Fruit fly (Drosophila melanogaster): Measurements from ENCODE around the gene Sf3b1.

DNA sequence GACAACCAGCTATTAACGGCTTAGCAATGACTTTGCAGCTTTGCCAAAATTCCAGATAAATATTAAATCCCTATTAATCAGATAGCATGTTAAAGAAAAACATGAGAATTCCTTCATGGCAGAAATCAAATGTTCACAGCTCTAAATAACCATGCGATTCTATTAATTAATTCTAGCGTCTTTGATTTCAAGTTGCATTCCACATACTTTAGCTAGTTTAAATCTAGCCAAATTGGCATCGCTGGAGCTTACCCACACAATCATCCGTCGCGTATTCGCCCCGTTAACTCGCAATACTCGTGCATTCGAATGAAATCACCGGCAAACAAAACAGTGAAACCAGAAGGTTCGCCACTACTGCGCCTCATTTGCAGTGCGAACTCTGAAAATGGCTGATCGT is 8.8 kb upstream of the Sf3b1 start, which contains the start of gene Tspo:
- TF ChIP-seq Sin3A (optimal IDR thresholded peaks at IDR 0.05) (no peak), Myc (optimal IDR thresholded peaks at IDR 0.05) (no peak), h (optimal IDR thresholded peaks at IDR 0.05) (no peak)

Data from Kc167 (cell line).